Worm (Caenorhabditis elegans): ENCODE data around the gene gmeb-1.
A peak's percentile ranks its signal among the peaks of the same experiment; 100 is the strongest.

Gene gmeb-1

ce11 chrII:28283-28682, 8.9 kb downstream of the gmeb-1 start, which contains the start of gene F23F1.4:
Gene F23F1.4, minus strand, starts transcription at chrII:28423.
- TF ChIP-seq ama-1 (optimal IDR thresholded peaks at IDR 0.05) (no peak), nhr-25 (tag; optimal IDR thresholded peaks at IDR 0.05) (peak; percentile 62)

ce11 chrII:29578-29977, 10.2 kb downstream of the gmeb-1 start:
- TF ChIP-seq ZK546.5 (tag; optimal IDR thresholded peaks at IDR 0.05) (no peak), ama-1 (optimal IDR thresholded peaks at IDR 0.05) (no peak), elt-1 (tag; optimal IDR thresholded peaks at IDR 0.05) (no peak), nhr-25 (tag; optimal IDR thresholded peaks at IDR 0.05) (peak; percentile 45)

ce11 chrII:31521-31920, 12.2 kb downstream of the gmeb-1 start, which contains the start of the genes F23F1.5 and fbxc-54:
Gene F23F1.5, minus strand, starts transcription at chrII:31584.
Gene fbxc-54, plus strand, starts transcription at chrII:31719.
- TF ChIP-seq snpc-4 (tag; optimal IDR thresholded peaks at IDR 0.05): no peak
- TF ChIP-seq mdl-1 (tag; optimal IDR thresholded peaks at IDR 0.05): no peak
- TF ChIP-seq lin-39 (tag; optimal IDR thresholded peaks at IDR 0.05): peak; percentile 2
- TF ChIP-seq nhr-67 (tag; optimal IDR thresholded peaks at IDR 0.05): no peak
- TF ChIP-seq nhr-237 (tag; optimal IDR thresholded peaks at IDR 0.05): no peak
- TF ChIP-seq elt-3 (tag; optimal IDR thresholded peaks at IDR 0.05): no peak
- TF ChIP-seq R02D3.7 (tag; optimal IDR thresholded peaks at IDR 0.05): peak; percentile 58
- TF ChIP-seq ceh-28 (tag; optimal IDR thresholded peaks at IDR 0.05): peak; percentile 44
- no peak for TF ChIP-seq nhr-25 (tag; optimal IDR thresholded peaks at IDR 0.05)
- no peak for TF ChIP-seq ztf-11 (tag; optimal IDR thresholded peaks at IDR 0.05)
- no peak for TF ChIP-seq fos-1 (tag; optimal IDR thresholded peaks at IDR 0.05)
- peak; percentile 41 for TF ChIP-seq nfya-1 (tag; optimal IDR thresholded peaks at IDR 0.05; ENCODE audit: insufficient read depth)
- TF ChIP-seq skn-1 (tag; optimal IDR thresholded peaks at IDR 0.05): no peak
- peak; percentile 38 for TF ChIP-seq lin-15B (tag; optimal IDR thresholded peaks at IDR 0.05)
- no peak for TF ChIP-seq ztf-4 (tag; optimal IDR thresholded peaks at IDR 0.05)
- no peak for TF ChIP-seq lsy-12 (tag; optimal IDR thresholded peaks at IDR 0.05)
- no peak for TF ChIP-seq hmg-11 (tag; optimal IDR thresholded peaks at IDR 0.05)
- TF ChIP-seq nhr-77 (tag; optimal IDR thresholded peaks at IDR 0.05): no peak

- no peak for TF ChIP-seq nhr-23 (tag; optimal IDR thresholded peaks at IDR 0.05)
- no peak for TF ChIP-seq pqm-1 (tag; optimal IDR thresholded peaks at IDR 0.05)
- no peak for TF ChIP-seq nhr-25 (tag; optimal IDR thresholded peaks at IDR 0.05)
- no peak for TF ChIP-seq aly-2 (tag; optimal IDR thresholded peaks at IDR 0.05)
- no peak for TF ChIP-seq fkh-10 (GFP tag; optimal IDR thresholded peaks at IDR 0.05)
Measured at ce11 chrII:33904-34303, 14.6 kb downstream of the gmeb-1 start, which contains the start of gene F23F1.2. Gene F23F1.2, plus strand, starts transcription at chrII:34204.

- TF ChIP-seq zag-1 (tag; optimal IDR thresholded peaks at IDR 0.05) (no peak), mml-1 (tag; optimal IDR thresholded peaks at IDR 0.05) (no peak), nhr-23 (tag; optimal IDR thresholded peaks at IDR 0.05) (no peak), egl-27 (tag; optimal IDR thresholded peaks at IDR 0.05) (no peak), fkh-2 (tag; optimal IDR thresholded peaks at IDR 0.05) (no peak), elt-3 (tag; optimal IDR thresholded peaks at IDR 0.05) (no peak), nfya-1 (tag; optimal IDR thresholded peaks at IDR 0.05; ENCODE audit: insufficient read depth) (no peak), nhr-11 (tag; optimal IDR thresholded peaks at IDR 0.05) (no peak)
Measured at ce11 chrII:37213-37612, 17.9 kb downstream of the gmeb-1 start, which contains the start of gene F23F1.6. Gene F23F1.6, minus strand, starts transcription at chrII:37313.

- TF ChIP-seq daf-12 (tag; optimal IDR thresholded peaks at IDR 0.05): no peak
- no peak for TF ChIP-seq jun-1 (tag; optimal IDR thresholded peaks at IDR 0.05)
- no peak for TF ChIP-seq lin-39 (tag; optimal IDR thresholded peaks at IDR 0.05)
- TF ChIP-seq nhr-11 (tag; optimal IDR thresholded peaks at IDR 0.05): no peak
- no peak for TF ChIP-seq eor-1 (tag; optimal IDR thresholded peaks at IDR 0.05)
- no peak for TF ChIP-seq pqm-1 (tag; optimal IDR thresholded peaks at IDR 0.05)
- TF ChIP-seq R02D3.7 (tag; optimal IDR thresholded peaks at IDR 0.05): no peak
- TF ChIP-seq ceh-16 (tag; optimal IDR thresholded peaks at IDR 0.05): no peak
- TF ChIP-seq zag-1 (tag; optimal IDR thresholded peaks at IDR 0.05): no peak
- no peak for TF ChIP-seq ceh-82 (tag; optimal IDR thresholded peaks at IDR 0.05)
- no peak for TF ChIP-seq nhr-237 (tag; optimal IDR thresholded peaks at IDR 0.05)
- TF ChIP-seq pha-4 (tag; optimal IDR thresholded peaks at IDR 0.05): no peak
- no peak for TF ChIP-seq mdl-1 (tag; optimal IDR thresholded peaks at IDR 0.05)
- no peak for TF ChIP-seq lin-15B (tag; optimal IDR thresholded peaks at IDR 0.05)
- no peak for TF ChIP-seq mml-1 (tag; optimal IDR thresholded peaks at IDR 0.05)
Measured at ce11 chrII:39437-39836, 20.1 kb downstream of the gmeb-1 start, which contains the start of gene spp-24. Gene spp-24, minus strand, starts transcription at chrII:39537.

Measured in whole organism, L3 larva.